Worm (Caenorhabditis elegans): ENCODE measurements around the gene Y27F2A.9.
"Not testable (repeated sequence)": the region's sequence is repeated elsewhere in the genome, so short reads cannot be mapped to it uniquely, and the experiment has no call there.

DNA sequence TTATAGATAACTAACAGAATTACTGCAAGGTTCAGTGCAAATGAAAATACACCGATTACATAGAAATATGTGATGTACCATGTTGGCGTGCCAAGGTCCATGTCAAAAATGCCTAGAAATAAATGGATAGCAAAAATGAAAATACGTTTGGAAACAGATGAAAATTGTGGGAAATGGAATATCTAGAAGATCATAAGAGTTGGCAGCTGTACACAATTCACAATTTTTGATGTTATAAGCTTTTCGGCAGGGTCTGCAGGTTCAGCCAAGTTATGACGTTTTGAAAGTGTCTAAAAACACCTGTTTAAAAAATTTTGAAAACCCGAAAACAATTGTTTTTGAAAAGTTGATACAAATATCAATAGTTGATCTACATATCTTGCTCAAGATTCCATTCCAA lies 46.9 kb downstream of the Y27F2A.9 start, which contains the start of gene sri-43:
- TF ChIP-seq nhr-23, nhr-77, nhr-12, lin-11, gmeb-1, snpc-4, ztf-11, lsy-2, zag-1 (tag; optimal IDR thresholded peaks at IDR 0.05): not testable (repeated sequence)
